Fruit fly (Drosophila melanogaster) ovary, adult (tissue): ENCODE measurements around the gene CG13984.

Source experiments
- CG17801 ChIP-seq: fragments of 200-800 bp; optimal IDR thresholded peaks from 2 replicates; lab custom pipeline; 2019; ENCODE audit warnings: missing biosample characterization, mild to moderate bottlenecking, missing genetic modification characterization, moderate library complexity; ENCODE audit not compliant: partially characterized antibody

CG13984 gene

DNA sequence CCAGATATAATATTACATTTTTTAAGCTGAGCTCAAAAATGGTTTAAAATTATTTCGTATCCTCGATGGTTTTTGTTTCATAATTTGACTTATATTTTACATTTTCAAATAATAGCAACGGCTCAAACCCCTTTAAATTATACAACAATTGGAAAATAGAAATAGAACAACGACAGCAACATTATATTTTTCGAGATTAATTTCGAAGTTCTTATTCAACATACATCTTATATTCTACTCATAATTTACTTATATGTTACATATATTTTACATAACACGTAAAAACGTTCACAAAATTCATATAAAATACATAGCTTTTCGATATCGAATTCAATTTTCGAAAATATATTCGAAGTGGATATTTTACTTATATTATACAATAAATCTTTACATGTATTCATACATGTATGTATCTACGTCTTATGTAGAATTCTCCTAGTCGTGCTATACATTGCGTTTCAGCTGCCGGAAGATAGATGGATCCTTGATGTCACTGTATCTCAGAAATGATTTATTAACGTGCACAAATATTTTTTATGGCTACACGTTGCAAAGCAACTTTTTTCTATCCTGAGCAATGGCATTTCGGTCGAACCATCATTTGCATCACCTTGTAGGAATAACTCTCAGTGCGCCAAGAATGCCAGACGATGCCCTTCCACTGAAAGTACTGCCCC, 48.2 kb downstream of the CG13984 start:
- TF ChIP-seq CG17801 (GFP tag; lab: Kevin White, UChicago), result no peak

DNA sequence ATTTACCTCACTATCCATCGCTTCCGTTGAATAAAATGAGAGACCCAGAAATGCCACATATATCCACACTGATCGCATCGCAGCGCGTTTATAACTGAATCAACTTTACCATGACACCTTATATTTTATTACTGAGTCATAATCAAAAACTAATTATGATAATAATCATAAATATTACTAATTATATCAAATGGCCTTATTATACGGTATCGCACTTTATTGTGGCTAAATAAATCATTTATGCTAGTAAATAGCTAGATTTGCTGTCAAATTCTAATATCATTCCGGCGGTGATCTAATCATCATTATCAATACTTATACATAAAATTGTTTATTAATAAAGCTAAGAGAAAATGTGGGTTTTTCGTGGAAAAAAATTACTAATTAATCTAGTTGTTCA, 49.6 kb downstream of the CG13984 start, which contains the start of gene CG9500:
TSS of gene CG9500 (minus strand) at position 101 of the 400 bp plus-strand sequence.
- no peak for TF ChIP-seq CG17801 (GFP tag; lab: Kevin White, UChicago)
